Worm (Caenorhabditis elegans) whole organism, mixed stage, embryonic: ENCODE results near the gene cest-26.

Source experiments
- M03D4.4 ChIP-seq: sonication (generic microtip); optimal IDR thresholded peaks from 2 replicates; lab custom pipeline; 2017; ENCODE audit warnings: mild to moderate bottlenecking, missing genetic modification characterization, missing compliant biosample characterization
- bed-3 ChIP-seq: fragments of 200-800 bp; sonication (Bioruptor generic); optimal IDR thresholded peaks from 3 replicates; lab custom pipeline; 2018; ENCODE audit warnings: mild to moderate bottlenecking, missing genetic modification characterization, moderate library complexity, missing compliant biosample characterization
- blmp-1 ChIP-seq: fragments of 150-350 bp; optimal IDR thresholded peaks from 2 replicates; lab custom pipeline; 2014; ENCODE audit warnings: missing biosample characterization, missing genetic modification characterization
- ceh-39 ChIP-seq: fragments of 150-350 bp; optimal IDR thresholded peaks from 2 replicates; lab custom pipeline; 2014; ENCODE audit warnings: missing biosample characterization, missing genetic modification characterization
- ceh-43 ChIP-seq: fragments of 200-800 bp; sonication (Bioruptor generic); optimal IDR thresholded peaks from 2 replicates; lab custom pipeline; 2018; ENCODE audit warnings: mild to moderate bottlenecking, missing genetic modification characterization, moderate library complexity, missing compliant biosample characterization
- ceh-83 ChIP-seq: fragments of 200-800 bp; sonication (Bioruptor generic); optimal IDR thresholded peaks from 2 replicates; lab custom pipeline; 2018; ENCODE audit warnings: mild to moderate bottlenecking, missing genetic modification characterization, missing compliant biosample characterization
- ces-1 ChIP-seq: fragments of 150-350 bp; optimal IDR thresholded peaks from 2 replicates; lab custom pipeline; 2014; ENCODE audit warnings: missing biosample characterization, missing genetic modification reagents, missing genetic modification characterization
- cnd-1 ChIP-seq: fragments of 200-800 bp; sonication (Bioruptor generic); optimal IDR thresholded peaks from 2 replicates; lab custom pipeline; 2018; ENCODE audit warnings: mild to moderate bottlenecking, missing genetic modification characterization, missing compliant biosample characterization
- drap-1 ChIP-seq: fragments of 200-800 bp; sonication (Bioruptor generic); optimal IDR thresholded peaks from 3 replicates; lab custom pipeline; 2018; ENCODE audit warnings: mild to moderate bottlenecking, missing genetic modification characterization, missing compliant biosample characterization
- elt-1 ChIP-seq: sonication (generic microtip); optimal IDR thresholded peaks from 2 replicates; lab custom pipeline; 2017; ENCODE audit warnings: missing genetic modification characterization, mild to moderate bottlenecking, missing compliant biosample characterization, antibody characterized with exemption, moderate library complexity, borderline replicate concordance; ENCODE audit not compliant: insufficient read depth
- elt-3 ChIP-seq: fragments of 150-350 bp; optimal IDR thresholded peaks from 2 replicates; lab custom pipeline; 2014; ENCODE audit warnings: missing biosample characterization, missing genetic modification characterization
- flh-1 ChIP-seq: fragments of 200-800 bp; sonication (Bioruptor generic); optimal IDR thresholded peaks from 2 replicates; lab custom pipeline; 2018; ENCODE audit warnings: mild to moderate bottlenecking, missing genetic modification characterization, moderate library complexity, missing compliant biosample characterization
- ham-2 ChIP-seq: fragments of 200-800 bp; sonication (Bioruptor generic); optimal IDR thresholded peaks from 2 replicates; lab custom pipeline; 2018; ENCODE audit warnings: mild to moderate bottlenecking, missing genetic modification characterization, missing compliant biosample characterization
- hlh-1 ChIP-seq: fragments of 150-350 bp; optimal IDR thresholded peaks from 2 replicates; lab custom pipeline; 2014; ENCODE audit warnings: missing biosample characterization, missing genetic modification reagents, missing genetic modification characterization
- lin-13 ChIP-seq: fragments of 150-350 bp; optimal IDR thresholded peaks from 2 replicates; lab custom pipeline; 2014; ENCODE audit warnings: missing biosample characterization, missing genetic modification characterization
- lin-32 ChIP-seq: fragments of 200-800 bp; sonication (Bioruptor generic); optimal IDR thresholded peaks from 2 replicates; lab custom pipeline; 2018; ENCODE audit warnings: mild to moderate bottlenecking, missing genetic modification characterization, missing compliant biosample characterization
- lsy-2 ChIP-seq: fragments of 150-350 bp; optimal IDR thresholded peaks from 2 replicates; lab custom pipeline; 2014; ENCODE audit warnings: missing biosample characterization, missing genetic modification characterization
- mab-5 ChIP-seq: fragments of 150-350 bp; optimal IDR thresholded peaks from 2 replicates; lab custom pipeline; 2014; ENCODE audit warnings: missing biosample characterization, missing genetic modification characterization
- mep-1 ChIP-seq: fragments of 150-350 bp; optimal IDR thresholded peaks from 2 replicates; lab custom pipeline; 2017; ENCODE audit warnings: missing biosample characterization, missing genetic modification reagents, missing genetic modification characterization, inconsistent platforms
- mls-2 ChIP-seq: sonication (generic microtip); optimal IDR thresholded peaks from 2 replicates; lab custom pipeline; 2016; ENCODE audit warnings: mild to moderate bottlenecking, missing genetic modification characterization, moderate library complexity, missing compliant biosample characterization
- nhr-12 ChIP-seq: fragments of 150-350 bp; optimal IDR thresholded peaks from 2 replicates; lab custom pipeline; 2014; ENCODE audit warnings: missing biosample characterization, missing genetic modification characterization
- nhr-2 ChIP-seq: fragments of 150-350 bp; optimal IDR thresholded peaks from 2 replicates; lab custom pipeline; 2014; ENCODE audit warnings: missing biosample characterization, missing genetic modification characterization
- nhr-237 ChIP-seq: fragments of 150-350 bp; optimal IDR thresholded peaks from 2 replicates; lab custom pipeline; 2014; ENCODE audit warnings: missing biosample characterization, missing genetic modification characterization
- nhr-28 ChIP-seq: fragments of 150-350 bp; optimal IDR thresholded peaks from 2 replicates; lab custom pipeline; 2014; ENCODE audit warnings: missing biosample characterization, missing genetic modification characterization
- nhr-76 ChIP-seq: sonication (generic microtip); optimal IDR thresholded peaks from 2 replicates; lab custom pipeline; 2017; ENCODE audit warnings: missing biosample characterization, missing genetic modification characterization
- pha-4 ChIP-seq: fragments of 150-350 bp; optimal IDR thresholded peaks from 2 replicates; lab custom pipeline; 2018; ENCODE audit warnings: missing biosample characterization, missing genetic modification reagents, missing genetic modification characterization
- sem-2 ChIP-seq: fragments of 200-800 bp; sonication (Bioruptor generic); optimal IDR thresholded peaks from 2 replicates; lab custom pipeline; 2018; ENCODE audit warnings: mild to moderate bottlenecking, missing genetic modification characterization, missing compliant biosample characterization
- snpc-4 ChIP-seq: fragments of 150-350 bp; optimal IDR thresholded peaks from 2 replicates; lab custom pipeline; 2014; ENCODE audit warnings: missing biosample characterization, missing genetic modification characterization
- sptf-1 ChIP-seq: sonication (generic microtip); optimal IDR thresholded peaks from 2 replicates; lab custom pipeline; 2017; ENCODE audit warnings: mild to moderate bottlenecking, missing genetic modification characterization, moderate library complexity, missing compliant biosample characterization
- tbx-8 ChIP-seq: fragments of 200-800 bp; sonication (Bioruptor generic); optimal IDR thresholded peaks from 2 replicates; lab custom pipeline; 2018; ENCODE audit warnings: mild to moderate bottlenecking, missing genetic modification characterization, moderate library complexity, missing compliant biosample characterization
- unc-120 ChIP-seq: sonication (generic microtip); optimal IDR thresholded peaks from 2 replicates; lab custom pipeline; 2017; ENCODE audit warnings: missing genetic modification characterization, missing compliant biosample characterization; ENCODE audit not compliant: poor library complexity, severe bottlenecking
- unc-39 ChIP-seq: fragments of 150-350 bp; optimal IDR thresholded peaks from 2 replicates; lab custom pipeline; 2014; ENCODE audit warnings: missing biosample characterization, missing genetic modification characterization
- unc-62 ChIP-seq: fragments of 150-350 bp; optimal IDR thresholded peaks from 2 replicates; lab custom pipeline; 2014; ENCODE audit warnings: missing biosample characterization, missing genetic modification reagents, missing genetic modification characterization
- zip-8 ChIP-seq: fragments of 150-350 bp; optimal IDR thresholded peaks from 2 replicates; lab custom pipeline; 2014; ENCODE audit warnings: missing biosample characterization, missing genetic modification characterization
- ztf-11 ChIP-seq: fragments of 150-350 bp; optimal IDR thresholded peaks from 2 replicates; lab custom pipeline; 2014; ENCODE audit warnings: missing biosample characterization, missing genetic modification characterization

Gene cest-26

DNA sequence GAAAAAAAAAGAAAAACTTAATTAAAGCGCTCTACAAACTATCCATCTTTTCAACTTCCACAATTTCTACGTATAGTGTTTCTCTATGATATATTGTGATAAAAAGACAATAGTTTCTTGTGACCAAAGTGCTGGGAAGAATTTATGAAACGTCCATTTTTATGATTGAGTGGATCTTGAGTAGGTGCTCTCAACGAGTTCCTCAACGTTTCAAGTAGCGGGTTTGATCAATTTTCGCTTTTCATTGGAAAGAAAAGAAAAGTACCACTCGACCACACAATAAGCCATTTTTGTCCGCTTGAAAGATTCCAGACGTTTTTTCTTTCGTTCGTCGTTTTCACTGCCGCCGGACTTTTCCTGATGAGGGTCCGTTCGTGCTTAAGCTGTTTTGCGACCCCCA lies 40.0 kb downstream of the cest-26 start:
- no peak for TF ChIP-seq blmp-1 (tag; lab: Kevin White, UChicago)
- no peak for TF ChIP-seq mep-1 (tag; lab: Kevin White, UChicago)
- TF ChIP-seq ceh-39 = no peak
- no peak for TF ChIP-seq cnd-1
- TF ChIP-seq bed-3 = no peak
- TF ChIP-seq sptf-1 (tag; lab: Kevin White, UChicago) = no peak
- no peak for TF ChIP-seq elt-1
- TF ChIP-seq pha-4 (tag; lab: Kevin White, UChicago) = no peak
- no peak for TF ChIP-seq hlh-1 (tag; lab: Kevin White, UChicago)
- no peak for TF ChIP-seq unc-62 (GFP tag; lab: Kevin White, UChicago)
- no peak for TF ChIP-seq zip-8 (tag; lab: Kevin White, UChicago)
- no peak for TF ChIP-seq mab-5
- no peak for TF ChIP-seq lin-13 (tag; lab: Kevin White, UChicago)
- no peak for TF ChIP-seq ceh-43 (GFP tag; lab: Kevin White, UChicago)
- TF ChIP-seq ham-2 (GFP tag; lab: Kevin White, UChicago) = no peak
- no peak for TF ChIP-seq flh-1
- no peak for TF ChIP-seq M03D4.4 (tag; lab: Kevin White, UChicago)
- no peak for TF ChIP-seq lsy-2

DNA sequence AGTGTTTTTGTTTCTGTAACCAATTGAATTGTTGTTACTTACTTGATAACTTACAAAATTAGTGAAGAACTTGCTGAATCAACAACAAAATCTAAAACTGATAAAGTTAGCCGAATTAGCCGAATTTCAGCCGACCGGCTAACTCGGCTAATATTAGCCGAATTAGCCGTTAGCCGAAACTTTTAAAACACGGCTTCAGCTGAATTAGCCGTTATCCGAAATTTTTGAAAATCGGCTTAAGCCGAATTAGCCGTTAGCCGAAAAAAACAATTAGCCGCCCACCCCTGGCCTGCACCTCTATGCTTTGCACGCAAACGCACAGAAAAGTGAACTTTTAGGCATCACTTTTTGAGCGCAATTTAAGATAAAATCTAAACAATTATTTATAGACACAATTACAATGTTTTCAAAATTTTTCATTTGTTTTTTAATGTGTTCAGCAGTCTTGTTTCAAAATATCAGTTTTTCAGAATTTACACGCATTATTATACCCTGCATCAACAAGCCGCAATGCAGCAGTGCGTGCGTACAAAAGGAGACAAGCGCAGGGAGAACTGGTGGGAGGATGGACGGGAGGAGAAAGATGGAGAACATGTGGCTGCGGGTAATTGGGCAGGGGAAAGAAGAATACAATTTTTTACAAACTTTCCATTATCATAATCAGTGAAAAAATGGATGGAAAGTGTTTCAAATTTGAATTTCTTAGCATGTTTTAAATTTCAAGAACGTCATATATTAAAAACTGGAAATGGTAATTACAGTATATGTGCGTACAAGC lies 42.2 kb downstream of the cest-26 start:
- no peak for TF ChIP-seq nhr-12 (tag; lab: Kevin White, UChicago)
- no peak for TF ChIP-seq blmp-1 (tag; lab: Kevin White, UChicago)
- TF ChIP-seq nhr-76 (tag; lab: Kevin White, UChicago) = no peak
- peak; percentile 33 for TF ChIP-seq sptf-1 (tag; lab: Kevin White, UChicago)
- TF ChIP-seq zip-8 (tag; lab: Kevin White, UChicago) = no peak
- no peak for TF ChIP-seq ceh-43 (GFP tag; lab: Kevin White, UChicago)
- TF ChIP-seq mep-1 (tag; lab: Kevin White, UChicago) = peak; percentile 45
- peak; percentile 26 for TF ChIP-seq hlh-1 (tag; lab: Kevin White, UChicago)
- no peak for TF ChIP-seq unc-120
- TF ChIP-seq tbx-8 (GFP tag; lab: Kevin White, UChicago) = no peak
- no peak for TF ChIP-seq unc-39
- TF ChIP-seq mab-5 = no peak
- TF ChIP-seq M03D4.4 (tag; lab: Kevin White, UChicago) = no peak
- peak; percentile 24 for TF ChIP-seq ceh-39
- no peak for TF ChIP-seq nhr-28
- TF ChIP-seq ceh-83 (GFP tag; lab: Kevin White, UChicago) = no peak
- no peak for TF ChIP-seq ztf-11 (tag; lab: Kevin White, UChicago)
- TF ChIP-seq elt-1 = no peak
- peak; percentile 27 for TF ChIP-seq cnd-1
- no peak for TF ChIP-seq nhr-2
- no peak for TF ChIP-seq flh-1
- no peak for TF ChIP-seq lin-32 (GFP tag; lab: Kevin White, UChicago)
- TF ChIP-seq nhr-237 (tag; lab: Kevin White, UChicago) = peak; percentile 44
- TF ChIP-seq lsy-2 = peak; percentile 44
- peak; percentile 56 for TF ChIP-seq drap-1 (GFP tag; lab: Kevin White, UChicago)
- TF ChIP-seq sem-2 = no peak
- peak; percentile 29 for TF ChIP-seq elt-3 (tag; lab: Kevin White, UChicago)
- TF ChIP-seq pha-4 (tag; lab: Kevin White, UChicago) = peak; percentile 33
- no peak for TF ChIP-seq unc-62 (GFP tag; lab: Kevin White, UChicago)
- TF ChIP-seq ham-2 (GFP tag; lab: Kevin White, UChicago) = peak; percentile 67
- TF ChIP-seq ces-1 (GFP tag; lab: Kevin White, UChicago) = no peak
- no peak for TF ChIP-seq bed-3
- no peak for TF ChIP-seq snpc-4 (tag; lab: Kevin White, UChicago)
- no peak for TF ChIP-seq lin-13 (tag; lab: Kevin White, UChicago)

DNA sequence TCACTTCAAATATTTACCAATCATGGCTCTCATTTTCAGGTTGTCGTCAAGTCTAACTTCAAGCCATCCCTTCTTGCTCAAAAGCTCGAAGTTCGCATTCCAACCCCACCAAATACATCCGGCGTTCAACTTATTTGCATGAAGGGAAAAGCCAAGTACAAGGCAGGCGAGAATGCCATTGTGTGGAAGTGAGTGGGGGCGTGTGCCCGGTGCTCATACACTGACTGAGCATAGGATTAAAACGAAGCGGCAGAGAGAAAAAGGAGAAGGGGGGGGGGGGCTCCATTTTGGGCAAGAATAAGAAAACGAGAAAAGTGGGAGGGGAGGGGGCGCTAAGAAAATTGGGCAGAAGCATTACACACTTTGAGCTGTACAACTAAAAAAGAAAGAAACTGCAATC lies 45.8 kb downstream of the cest-26 start:
- TF ChIP-seq blmp-1 (tag; lab: Kevin White, UChicago) (no peak), drap-1 (GFP tag; lab: Kevin White, UChicago) (no peak), ces-1 (GFP tag; lab: Kevin White, UChicago) (peak; percentile 25), nhr-237 (tag; lab: Kevin White, UChicago) (no peak), unc-39 (no peak), mab-5 (no peak), tbx-8 (GFP tag; lab: Kevin White, UChicago) (no peak), elt-3 (tag; lab: Kevin White, UChicago) (no peak), nhr-2 (no peak), ceh-43 (GFP tag; lab: Kevin White, UChicago) (no peak), mls-2 (peak; percentile 7), elt-1 (no peak)
